Worm (Caenorhabditis elegans): Measurements from ENCODE around the gene F35D11.1.

DNA sequence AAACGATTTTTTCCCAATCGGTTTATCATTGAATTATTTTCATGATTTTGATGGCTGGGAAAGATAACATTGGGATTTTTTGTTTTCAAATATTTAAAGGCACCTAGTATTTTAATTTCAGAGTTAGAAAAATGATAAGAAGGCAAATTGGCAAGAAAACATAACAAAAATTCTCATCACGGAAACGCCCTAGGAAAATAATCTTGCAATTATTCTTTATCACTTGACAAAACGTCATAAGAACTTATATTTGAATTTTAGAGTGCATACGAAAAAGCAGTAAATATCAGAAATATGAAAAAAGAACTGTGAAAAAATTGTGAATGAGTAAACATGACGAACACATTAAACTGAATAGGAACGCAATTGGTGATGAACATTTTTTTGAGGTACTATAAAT lies 30.7 kb downstream of the F35D11.1 start:
- TF ChIP-seq ama-1 (optimal IDR thresholded peaks at IDR 0.05) (no peak), sea-1 (GFP tag; conservative IDR thresholded peaks at IDR 0.05) (no peak), hmbx-1 (tag; optimal IDR thresholded peaks at IDR 0.05) (no peak), tbx-37 (GFP tag; conservative IDR thresholded peaks at IDR 0.05) (no peak), F13C5.2 (tag; optimal IDR thresholded peaks at IDR 0.05) (no peak)

Data from whole organism, early embryonic.